Worm (Caenorhabditis elegans) whole organism, midembryonic: ENCODE results near the gene ufd-2.

Experiments used
- T22C8.4 ChIP-seq: fragments of 200-800 bp; sonication (Bioruptor generic); IDR thresholded peaks from 2 replicates; pipeline ENCODE4 v1.3.6; 2022; ENCODE audit warnings: missing genetic modification characterization, missing compliant biosample characterization
- flt-1 ChIP-seq: fragments of 200-800 bp; sonication (Bioruptor generic); IDR thresholded peaks from 2 replicates; pipeline ENCODE4 v1.3.6; 2022; ENCODE audit warnings: missing genetic modification characterization, missing compliant biosample characterization
- med-1 ChIP-seq: sonication (generic microtip); optimal IDR thresholded peaks from 2 replicates; lab custom pipeline; 2017; ENCODE audit warnings: missing genetic modification characterization, mild to moderate bottlenecking, missing compliant biosample characterization, antibody characterized with exemption, missing genetic modification reagents; ENCODE audit not compliant: insufficient read depth
- ztf-29 ChIP-seq: fragments of 200-800 bp; sonication (Bioruptor generic); IDR thresholded peaks from 2 replicates; pipeline ENCODE4 v1.3.6; 2022; ENCODE audit warnings: missing genetic modification reagents, missing genetic modification characterization, missing compliant biosample characterization

- TF ChIP-seq med-1 (GFP tag; lab: Kevin White, UChicago): no peak
- TF ChIP-seq T22C8.4: no peak
- no peak for TF ChIP-seq flt-1
- no peak for TF ChIP-seq ztf-29
Observed at ce11 chrII:8112063-8112462, 49.5 kb downstream of the ufd-2 start, which contains the start of gene lron-4.
